Worm (Caenorhabditis elegans) whole organism, L1 larva: Measurements from ENCODE around the gene scrm-3.
A peak's percentile ranks its signal among the peaks of the same experiment; 100 is the strongest.

Experiments used
- C16A3.4 ChIP-seq: fragments of 150-350 bp; optimal IDR thresholded peaks from 2 replicates; lab custom pipeline; 2014; ENCODE audit warnings: missing biosample characterization, missing genetic modification characterization
- F16B12.6 ChIP-seq: fragments of 150-350 bp; optimal IDR thresholded peaks from 2 replicates; lab custom pipeline; 2014; ENCODE audit warnings: missing biosample characterization, missing genetic modification characterization
- aha-1 ChIP-seq: fragments of 150-350 bp; optimal IDR thresholded peaks from 2 replicates; lab custom pipeline; 2014; ENCODE audit warnings: missing biosample characterization, missing genetic modification characterization
- ama-1 ChIP-seq: fragments of 150-350 bp; optimal IDR thresholded peaks from 2 replicates; lab custom pipeline; 2014
- ceh-8 ChIP-seq: fragments of 200-800 bp; sonication (Bioruptor generic); optimal IDR thresholded peaks from 2 replicates; lab custom pipeline; 2018; ENCODE audit warnings: mild to moderate bottlenecking, missing genetic modification characterization, moderate library complexity, missing compliant biosample characterization
- ceh-82 ChIP-seq, 3 experiments: fragments of 150-350 bp in 1 of 3; sonication (generic microtip) in 2 of 3; optimal IDR thresholded peaks; 2 replicates each; lab custom pipeline; 2014 to 2017; ENCODE audit warnings: missing biosample characterization in 3 of 3, missing genetic modification characterization in 3 of 3
- ces-1 ChIP-seq: fragments of 150-350 bp; optimal IDR thresholded peaks from 2 replicates; lab custom pipeline; 2014; ENCODE audit warnings: missing biosample characterization, missing genetic modification reagents, missing genetic modification characterization
- elt-2 ChIP-seq: sonication (generic microtip); optimal IDR thresholded peaks from 2 replicates; lab custom pipeline; 2016; ENCODE audit warnings: missing genetic modification characterization, mild to moderate bottlenecking, inconsistent platforms, missing compliant biosample characterization, missing genetic modification reagents
- ets-5 ChIP-seq: fragments of 200-800 bp; sonication (Bioruptor generic); IDR thresholded peaks from 2 replicates; pipeline ENCODE4 v1.3.6; 2022; ENCODE audit warnings: missing genetic modification characterization, missing compliant biosample characterization
- fos-1 ChIP-seq: fragments of 150-350 bp; optimal IDR thresholded peaks from 2 replicates; lab custom pipeline; 2014; ENCODE audit warnings: missing biosample characterization, missing genetic modification characterization
- hlh-4 ChIP-seq: sonication (generic microtip); optimal IDR thresholded peaks from 2 replicates; lab custom pipeline; 2016; ENCODE audit warnings: mild to moderate bottlenecking, missing genetic modification characterization, missing compliant biosample characterization
- hpl-2 ChIP-seq: fragments of 150-350 bp; optimal IDR thresholded peaks from 2 replicates; lab custom pipeline; 2014; ENCODE audit warnings: missing biosample characterization, missing genetic modification reagents, missing genetic modification characterization
- isw-1 ChIP-seq: fragments of 200-800 bp; sonication (Bioruptor generic); IDR thresholded peaks from 2 replicates; pipeline ENCODE4 v1.3.6; 2022; ENCODE audit warnings: missing genetic modification characterization, missing compliant biosample characterization
- lin-14 ChIP-seq: fragments of 200-800 bp; sonication (Bioruptor generic); optimal IDR thresholded peaks from 2 replicates; lab custom pipeline; 2018; ENCODE audit warnings: mild to moderate bottlenecking, missing genetic modification characterization, moderate library complexity, missing compliant biosample characterization
- lin-39 ChIP-seq: fragments of 150-350 bp; optimal IDR thresholded peaks from 2 replicates; lab custom pipeline; 2014; ENCODE audit warnings: missing biosample characterization, missing genetic modification reagents, missing genetic modification characterization
- lsy-2 ChIP-seq, 2 experiments: fragments of 150-350 bp; optimal IDR thresholded peaks; 2 replicates each; lab custom pipeline; 2014; ENCODE audit warnings: missing biosample characterization in 2 of 2, missing genetic modification characterization in 2 of 2
- mdl-1 ChIP-seq, 2 experiments: fragments of 150-350 bp; optimal IDR thresholded peaks; 2 replicates each; lab custom pipeline; 2014 to 2017; ENCODE audit warnings: missing biosample characterization in 2 of 2, missing genetic modification characterization in 2 of 2, inconsistent platforms in 1 of 2
- nhr-11 ChIP-seq: fragments of 150-350 bp; optimal IDR thresholded peaks from 2 replicates; lab custom pipeline; 2014; ENCODE audit warnings: missing biosample characterization, missing genetic modification characterization
- nhr-12 ChIP-seq: sonication (generic microtip); optimal IDR thresholded peaks from 2 replicates; lab custom pipeline; 2017; ENCODE audit warnings: missing biosample characterization, missing genetic modification characterization
- nhr-19 ChIP-seq: fragments of 200-800 bp; sonication (Bioruptor generic); conservative IDR thresholded peaks from 2 replicates; pipeline ENCODE4 v1.3.6; 2022; ENCODE audit warnings: missing genetic modification characterization, missing compliant biosample characterization
- nhr-20 ChIP-seq: sonication (generic microtip); optimal IDR thresholded peaks from 2 replicates; lab custom pipeline; 2016; ENCODE audit warnings: mild to moderate bottlenecking, missing genetic modification characterization, missing compliant biosample characterization
- nhr-237 ChIP-seq: fragments of 150-350 bp; optimal IDR thresholded peaks from 2 replicates; lab custom pipeline; 2014; ENCODE audit warnings: missing biosample characterization, missing genetic modification characterization
- nhr-28 ChIP-seq: fragments of 150-350 bp; optimal IDR thresholded peaks from 2 replicates; lab custom pipeline; 2014; ENCODE audit warnings: missing biosample characterization, missing genetic modification characterization
- nhr-47 ChIP-seq: sonication (generic microtip); optimal IDR thresholded peaks from 2 replicates; lab custom pipeline; 2016; ENCODE audit warnings: mild to moderate bottlenecking, missing genetic modification characterization, moderate library complexity, missing compliant biosample characterization
- nhr-71 ChIP-seq: sonication (generic microtip); optimal IDR thresholded peaks from 2 replicates; lab custom pipeline; 2016; ENCODE audit warnings: mild to moderate bottlenecking, missing genetic modification characterization, moderate library complexity, missing compliant biosample characterization
- nhr-84 ChIP-seq: sonication (generic microtip); optimal IDR thresholded peaks from 2 replicates; lab custom pipeline; 2017; ENCODE audit warnings: missing biosample characterization, missing genetic modification characterization
- nhr-85 ChIP-seq: sonication (generic microtip); peaks from one replicate; lab custom pipeline; 2016; ENCODE audit warnings: missing genetic modification characterization, inconsistent platforms, missing compliant biosample characterization
- nhr-90 ChIP-seq: sonication (generic microtip); optimal IDR thresholded peaks from 2 replicates; lab custom pipeline; 2016; ENCODE audit warnings: mild to moderate bottlenecking, missing genetic modification characterization, missing compliant biosample characterization; ENCODE audit not compliant: poor library complexity
- pax-3 ChIP-seq: fragments of 200-800 bp; sonication (Bioruptor generic); optimal IDR thresholded peaks from 2 replicates; lab custom pipeline; 2018; ENCODE audit warnings: mild to moderate bottlenecking, missing genetic modification characterization, moderate library complexity, missing compliant biosample characterization
- rnt-1 ChIP-seq: sonication (generic microtip); optimal IDR thresholded peaks from 2 replicates; lab custom pipeline; 2016; ENCODE audit warnings: mild to moderate bottlenecking, missing genetic modification characterization, moderate library complexity, missing compliant biosample characterization
- skn-1 ChIP-seq: fragments of 150-350 bp; optimal IDR thresholded peaks from 2 replicates; lab custom pipeline; 2014; ENCODE audit warnings: missing biosample characterization, missing genetic modification characterization
- snu-23 ChIP-seq: sonication (generic microtip); optimal IDR thresholded peaks from 2 replicates; lab custom pipeline; 2016; ENCODE audit warnings: missing genetic modification characterization, missing compliant biosample characterization
- swsn-7 ChIP-seq: sonication (generic microtip); optimal IDR thresholded peaks from 2 replicates; lab custom pipeline; 2016; ENCODE audit warnings: missing genetic modification characterization, missing compliant biosample characterization
- tlp-1 ChIP-seq: fragments of 150-350 bp; optimal IDR thresholded peaks from 2 replicates; lab custom pipeline; 2014; ENCODE audit warnings: missing biosample characterization, missing genetic modification characterization
- unc-130 ChIP-seq: fragments of 150-350 bp; optimal IDR thresholded peaks from 2 replicates; lab custom pipeline; 2017; ENCODE audit warnings: missing biosample characterization, missing genetic modification characterization, inconsistent platforms
- unc-98 ChIP-seq: fragments of 200-800 bp; sonication (Bioruptor generic); IDR thresholded peaks from 2 replicates; pipeline ENCODE4 v1.3.6; 2022; ENCODE audit warnings: missing genetic modification characterization, missing compliant biosample characterization
- xbp-1 ChIP-seq: sonication (generic microtip); optimal IDR thresholded peaks from 2 replicates; lab custom pipeline; 2016; ENCODE audit warnings: missing genetic modification characterization, missing compliant biosample characterization
- zip-4 ChIP-seq: fragments of 200-800 bp; sonication (Bioruptor generic); optimal IDR thresholded peaks from 2 replicates; lab custom pipeline; 2018; ENCODE audit warnings: mild to moderate bottlenecking, missing genetic modification characterization, moderate library complexity, missing compliant biosample characterization
- ztf-11 ChIP-seq, 2 experiments: sonication (generic microtip); optimal IDR thresholded peaks; 2 replicates each; lab custom pipeline; 2016 to 2017; ENCODE audit warnings: missing genetic modification characterization in 2 of 2, missing biosample characterization in 1 of 2, missing compliant biosample characterization in 1 of 2
- ztf-4 ChIP-seq: fragments of 150-350 bp; optimal IDR thresholded peaks from 2 replicates; lab custom pipeline; 2014; ENCODE audit warnings: missing biosample characterization, missing genetic modification characterization

Gene scrm-3

ce11 chrV:3355544-3355943 lies 1.5 kb downstream of the scrm-3 start:
- peak; percentile 67 for TF ChIP-seq nhr-85 (tag; lab: Kevin White, UChicago)
- no peak for TF ChIP-seq rnt-1 (tag; lab: Kevin White, UChicago)
- TF ChIP-seq lin-14 (GFP tag; lab: Kevin White, UChicago): peak; percentile 13

ce11 chrV:3352925-3353324 lies 4.1 kb downstream of the scrm-3 start, which contains the start of gene C17B7.12:
Gene C17B7.12, plus strand, starts transcription at chrV:3353225.
- TF ChIP-seq xbp-1 (tag; lab: Kevin White, UChicago) (no peak), elt-2 (no peak), lsy-2 (tag; optimal IDR thresholded peaks at IDR 0.05; lab: Kevin White, UChicago) (no peak)

- TF ChIP-seq ceh-8 (GFP tag; lab: Kevin White, UChicago): no peak
- TF ChIP-seq isw-1: no peak
- no peak for TF ChIP-seq nhr-19 (GFP tag; lab: Robert Waterston, UW)
- no peak for TF ChIP-seq F16B12.6 (tag; lab: Kevin White, UChicago)
- no peak for TF ChIP-seq pax-3 (tag; lab: Kevin White, UChicago)
- TF ChIP-seq lin-39 (tag; lab: Kevin White, UChicago): no peak
- no peak for TF ChIP-seq snu-23 (GFP tag; lab: Kevin White, UChicago)
- TF ChIP-seq aha-1 (tag; lab: Kevin White, UChicago): no peak
- TF ChIP-seq nhr-47: no peak
- no peak for TF ChIP-seq ztf-4 (tag; lab: Kevin White, UChicago)
- TF ChIP-seq fos-1 (tag; lab: Kevin White, UChicago): no peak
- no peak for TF ChIP-seq nhr-84 (tag; lab: Kevin White, UChicago)
- no peak for TF ChIP-seq swsn-7 (tag; lab: Kevin White, UChicago)
- TF ChIP-seq nhr-90 (tag; lab: Kevin White, UChicago): no peak
- TF ChIP-seq nhr-12: no peak
- TF ChIP-seq ceh-82 (tag; optimal IDR thresholded peaks at IDR 0.05; lab: Kevin White, UChicago): no peak
- TF ChIP-seq, all 84 proteins: peak for 0
Observed at ce11 chrV:3351266-3351665, 5.7 kb downstream of the scrm-3 start, which contains the start of gene str-63. Gene str-63, plus strand, starts transcription at chrV:3351566.

- peak; percentile 12 for TF ChIP-seq lin-14 (GFP tag; lab: Kevin White, UChicago)
- TF ChIP-seq mdl-1 (tag; optimal IDR thresholded peaks at IDR 0.05; lab: Kevin White, UChicago): no peak
Observed at ce11 chrV:3349877-3350276, 7.1 kb downstream of the scrm-3 start, which contains the start of gene C17B7.15. Gene C17B7.15, plus strand, starts transcription at chrV:3350177.

ce11 chrV:3347486-3347885 lies 9.5 kb downstream of the scrm-3 start:
- TF ChIP-seq hpl-2: no peak
- TF ChIP-seq aha-1 (tag; lab: Kevin White, UChicago): no peak
- no peak for TF ChIP-seq zip-4 (GFP tag; lab: Kevin White, UChicago)
- no peak for TF ChIP-seq tlp-1 (tag; lab: Kevin White, UChicago)
- no peak for TF ChIP-seq snu-23 (GFP tag; lab: Kevin White, UChicago)
- peak; percentile 22; the same call in 1 of the 2 replicates for TF ChIP-seq nhr-19 (GFP tag; lab: Robert Waterston, UW)
- no peak for TF ChIP-seq nhr-237 (tag; lab: Kevin White, UChicago)
- peak; percentile 43 for TF ChIP-seq nhr-71
- TF ChIP-seq ets-5 (GFP tag; lab: Robert Waterston, UW): no peak
- TF ChIP-seq nhr-20 (tag; lab: Kevin White, UChicago): peak; percentile 12
- no peak for TF ChIP-seq nhr-28
- TF ChIP-seq ztf-11 (tag; optimal IDR thresholded peaks at IDR 0.05; lab: Kevin White, UChicago): no peak
- TF ChIP-seq nhr-85 (tag; lab: Kevin White, UChicago): no peak
- no peak for TF ChIP-seq skn-1 (tag; lab: Kevin White, UChicago)
- no peak for TF ChIP-seq pax-3 (tag; lab: Kevin White, UChicago)
- no peak for TF ChIP-seq unc-130 (tag; lab: Kevin White, UChicago)
- no peak for TF ChIP-seq ztf-4 (tag; lab: Kevin White, UChicago)
- TF ChIP-seq nhr-47: no peak
- no peak for TF ChIP-seq ama-1 (lab: Kevin White, UChicago)
- TF ChIP-seq nhr-90 (tag; lab: Kevin White, UChicago): no peak
- no peak for TF ChIP-seq C16A3.4
- no peak for TF ChIP-seq nhr-11 (tag; lab: Kevin White, UChicago)
- no peak for TF ChIP-seq hlh-4 (tag; lab: Kevin White, UChicago)
- TF ChIP-seq rnt-1 (tag; lab: Kevin White, UChicago): peak; percentile 57
- TF ChIP-seq ces-1 (GFP tag; lab: Kevin White, UChicago): no peak
- TF ChIP-seq lin-14 (GFP tag; lab: Kevin White, UChicago): peak; percentile 49
- TF ChIP-seq unc-98: no peak
- TF ChIP-seq, all 84 proteins: peak for 5
